Worm (Caenorhabditis elegans) whole organism, L2 larva: ENCODE data around the gene lit-1.

Experiments
- C34F6.9 ChIP-seq: fragments of 150-350 bp; optimal IDR thresholded peaks from 2 replicates; lab custom pipeline; 2014; ENCODE audit warnings: missing biosample characterization, missing genetic modification characterization
- Y55F3AM.14 ChIP-seq: fragments of 200-800 bp; sonication (Bioruptor generic); optimal IDR thresholded peaks from 2 replicates; lab custom pipeline; 2018; ENCODE audit warnings: mild to moderate bottlenecking, missing genetic modification characterization, missing compliant biosample characterization
- ZK546.5 ChIP-seq: sonication (generic microtip); optimal IDR thresholded peaks from 2 replicates; lab custom pipeline; 2017; ENCODE audit warnings: missing biosample characterization, missing genetic modification characterization
- aly-2 ChIP-seq: fragments of 150-350 bp; optimal IDR thresholded peaks from 2 replicates; lab custom pipeline; 2014; ENCODE audit warnings: missing biosample characterization, missing genetic modification characterization
- ama-1 ChIP-seq: fragments of 150-350 bp; optimal IDR thresholded peaks from 2 replicates; lab custom pipeline; 2018; ENCODE audit warnings: inconsistent platforms
- blmp-1 ChIP-seq: sonication (generic microtip); optimal IDR thresholded peaks from 2 replicates; lab custom pipeline; 2017; ENCODE audit warnings: missing genetic modification characterization, mild to moderate bottlenecking, missing compliant biosample characterization, antibody characterized with exemption, moderate library complexity; ENCODE audit not compliant: insufficient read depth
- ceh-16 ChIP-seq: fragments of 150-350 bp; optimal IDR thresholded peaks from 2 replicates; lab custom pipeline; 2014; ENCODE audit warnings: missing biosample characterization, missing genetic modification characterization
- ceh-82 ChIP-seq: fragments of 150-350 bp; optimal IDR thresholded peaks from 2 replicates; lab custom pipeline; 2014; ENCODE audit warnings: missing biosample characterization, missing genetic modification characterization
- crh-2 ChIP-seq: sonication (generic microtip); optimal IDR thresholded peaks from 2 replicates; lab custom pipeline; 2017; ENCODE audit warnings: missing biosample characterization, missing genetic modification characterization
- egl-27 ChIP-seq: sonication (generic microtip); optimal IDR thresholded peaks from 3 replicates; lab custom pipeline; 2017; ENCODE audit warnings: missing biosample characterization, missing genetic modification reagents, missing genetic modification characterization
- elt-3 ChIP-seq: sonication (generic microtip); optimal IDR thresholded peaks from 2 replicates; lab custom pipeline; 2017; ENCODE audit warnings: missing biosample characterization, missing genetic modification characterization
- fos-1 ChIP-seq: fragments of 150-350 bp; optimal IDR thresholded peaks from 2 replicates; lab custom pipeline; 2014; ENCODE audit warnings: missing biosample characterization, missing genetic modification characterization
- lin-11 ChIP-seq: fragments of 150-350 bp; sonication (generic microtip); optimal IDR thresholded peaks from 2 replicates; lab custom pipeline; 2014; ENCODE audit warnings: missing biosample characterization, missing genetic modification characterization, inconsistent platforms, mixed read lengths
- lin-13 ChIP-seq: fragments of 150-350 bp; optimal IDR thresholded peaks from 2 replicates; lab custom pipeline; 2014; ENCODE audit warnings: missing biosample characterization, missing genetic modification reagents, missing genetic modification characterization
- lin-39 ChIP-seq: fragments of 150-350 bp; optimal IDR thresholded peaks from 2 replicates; lab custom pipeline; 2014; ENCODE audit warnings: missing biosample characterization, missing genetic modification reagents, missing genetic modification characterization
- lsy-2 ChIP-seq, 2 experiments: fragments of 150-350 bp in 1 of 2; sonication (generic microtip) in 1 of 2; optimal IDR thresholded peaks; 2 replicates each; lab custom pipeline; 2014 to 2017; ENCODE audit warnings: missing biosample characterization in 2 of 2, missing genetic modification characterization in 2 of 2
- mab-5 ChIP-seq: fragments of 150-350 bp; optimal IDR thresholded peaks from 2 replicates; lab custom pipeline; 2014; ENCODE audit warnings: missing biosample characterization, missing genetic modification characterization
- mdl-1 ChIP-seq, 2 experiments: fragments of 150-350 bp in 1 of 2; sonication (generic microtip) in 1 of 2; optimal IDR thresholded peaks; 2 replicates each; lab custom pipeline; 2017; ENCODE audit warnings: missing biosample characterization in 2 of 2, missing genetic modification characterization in 2 of 2
- nhr-10 ChIP-seq: sonication (generic microtip); optimal IDR thresholded peaks from 2 replicates; lab custom pipeline; 2017; ENCODE audit warnings: missing biosample characterization, missing genetic modification characterization
- nhr-11 ChIP-seq: fragments of 150-350 bp; optimal IDR thresholded peaks from 2 replicates; lab custom pipeline; 2014; ENCODE audit warnings: missing biosample characterization, missing genetic modification characterization
- nhr-21 ChIP-seq: fragments of 150-350 bp; optimal IDR thresholded peaks from 2 replicates; lab custom pipeline; 2014; ENCODE audit warnings: missing biosample characterization, missing genetic modification characterization
- nhr-23 ChIP-seq: fragments of 150-350 bp; optimal IDR thresholded peaks from 2 replicates; lab custom pipeline; 2014; ENCODE audit warnings: missing biosample characterization, missing genetic modification reagents, missing genetic modification characterization
- nhr-237 ChIP-seq: fragments of 150-350 bp; optimal IDR thresholded peaks from 2 replicates; lab custom pipeline; 2014; ENCODE audit warnings: missing biosample characterization, missing genetic modification characterization
- nhr-25 ChIP-seq: fragments of 150-350 bp; sonication (generic microtip); optimal IDR thresholded peaks from 3 replicates; lab custom pipeline; 2014; ENCODE audit warnings: missing biosample characterization, missing genetic modification characterization
- nhr-77 ChIP-seq: fragments of 150-350 bp; optimal IDR thresholded peaks from 2 replicates; lab custom pipeline; 2014; ENCODE audit warnings: missing biosample characterization, missing genetic modification characterization
- peb-1 ChIP-seq: fragments of 150-350 bp; optimal IDR thresholded peaks from 2 replicates; lab custom pipeline; 2014; ENCODE audit warnings: missing biosample characterization, missing genetic modification characterization
- sem-4 ChIP-seq: fragments of 150-350 bp; optimal IDR thresholded peaks from 2 replicates; lab custom pipeline; 2014; ENCODE audit warnings: missing biosample characterization, missing genetic modification reagents, missing genetic modification characterization
- skn-1 ChIP-seq: sonication (generic microtip); optimal IDR thresholded peaks from 2 replicates; lab custom pipeline; 2017; ENCODE audit warnings: missing biosample characterization, missing genetic modification characterization
- sma-9 ChIP-seq, 2 experiments: fragments of 150-350 bp in 1 of 2; sonication (generic microtip) in 1 of 2; optimal IDR thresholded peaks; 2 replicates each; lab custom pipeline; 2014 to 2016; ENCODE audit warnings: missing genetic modification characterization in 2 of 2, mild to moderate bottlenecking in 1 of 2, missing biosample characterization in 1 of 2, missing compliant biosample characterization in 1 of 2, missing genetic modification reagents in 1 of 2, moderate library complexity in 1 of 2
- snpc-4 ChIP-seq: fragments of 150-350 bp; optimal IDR thresholded peaks from 2 replicates; lab custom pipeline; 2014; ENCODE audit warnings: missing biosample characterization, missing genetic modification characterization
- unc-39 ChIP-seq: fragments of 150-350 bp; optimal IDR thresholded peaks from 2 replicates; lab custom pipeline; 2014; ENCODE audit warnings: missing biosample characterization, missing genetic modification characterization
- unc-55 ChIP-seq: fragments of 150-350 bp; sonication (generic microtip); optimal IDR thresholded peaks from 3 replicates; lab custom pipeline; 2014; ENCODE audit warnings: missing biosample characterization, missing genetic modification reagents, missing genetic modification characterization
- unc-62 ChIP-seq: fragments of 150-350 bp; optimal IDR thresholded peaks from 2 replicates; lab custom pipeline; 2014; ENCODE audit warnings: missing biosample characterization, missing genetic modification reagents, missing genetic modification characterization
- zag-1 ChIP-seq: fragments of 150-350 bp; optimal IDR thresholded peaks from 2 replicates; lab custom pipeline; 2014; ENCODE audit warnings: missing biosample characterization, missing genetic modification characterization
- ztf-4 ChIP-seq: fragments of 150-350 bp; optimal IDR thresholded peaks from 2 replicates; lab custom pipeline; 2014; ENCODE audit warnings: missing biosample characterization, missing genetic modification characterization

lit-1 gene

DNA sequence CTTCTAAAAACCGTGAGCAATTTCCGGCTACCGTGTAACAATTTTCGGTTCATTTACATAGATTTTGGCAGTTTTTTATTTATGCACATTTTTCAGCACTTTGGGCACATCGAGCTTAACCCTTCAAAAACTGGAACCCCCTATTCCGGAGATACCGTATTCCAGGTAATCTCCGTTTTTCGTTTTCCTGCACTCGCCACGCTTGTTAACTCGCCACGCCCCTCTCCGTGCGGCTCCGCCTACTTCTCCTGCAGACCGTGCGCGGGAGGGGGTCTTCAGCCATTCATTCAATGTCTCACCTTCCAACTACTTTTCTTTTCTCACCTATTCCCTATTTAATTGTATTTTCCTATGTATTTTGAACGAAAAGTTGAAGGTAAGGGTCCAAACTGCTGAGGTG, 41.7 kb upstream of the lit-1 start:
- TF ChIP-seq lin-13 (no peak), nhr-77 (tag; lab: Kevin White, UChicago) (no peak)

DNA sequence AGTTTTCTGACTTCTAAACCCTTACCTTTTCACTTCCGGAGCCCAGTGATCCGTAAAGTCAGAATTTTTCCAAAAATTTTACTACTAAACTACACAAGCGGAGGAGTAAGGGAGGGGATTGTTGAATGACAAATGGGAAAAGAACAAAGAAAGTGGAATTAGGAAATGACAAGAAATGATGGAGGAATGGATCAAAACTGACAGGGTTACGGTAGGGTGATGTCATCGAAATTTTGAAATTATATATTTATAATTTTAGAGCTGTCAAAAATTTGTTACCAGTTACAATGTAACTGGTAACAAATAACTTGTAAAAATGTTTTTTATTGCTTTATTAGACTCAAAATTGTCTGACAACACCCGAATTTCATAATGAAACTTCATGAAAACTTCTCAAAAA, 35.4 kb upstream of the lit-1 start:
- peak; percentile 65 for TF ChIP-seq mab-5 (tag; lab: Kevin White, UChicago)
- peak; percentile 52 for TF ChIP-seq unc-55
- no peak for TF ChIP-seq nhr-23 (tag; lab: Kevin White, UChicago)
- TF ChIP-seq lsy-2 (tag; optimal IDR thresholded peaks at IDR 0.05; lab: Kevin White, UChicago): peak in 1 of 2 experiments; percentile 46

DNA sequence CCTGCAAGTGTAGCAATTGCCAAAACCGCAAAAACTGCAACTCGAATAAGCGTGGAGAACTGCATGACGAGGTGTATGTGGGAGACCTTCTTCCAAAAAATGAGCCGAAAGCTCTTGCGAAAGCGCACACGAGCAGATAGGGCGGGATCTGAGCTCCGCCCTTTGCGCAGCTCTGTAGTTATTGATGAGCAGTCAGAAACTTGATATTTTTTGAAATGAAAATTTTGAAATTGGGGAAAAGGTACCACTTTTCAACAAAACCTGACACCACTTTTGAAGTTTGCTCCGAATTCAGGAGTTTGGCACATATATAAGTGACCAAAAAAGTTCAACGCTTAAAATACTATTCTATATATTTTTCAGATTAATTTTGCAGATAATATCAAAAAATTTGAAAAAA, 34.1 kb upstream of the lit-1 start, which contains the start of gene flp-15:
flp-15 (minus strand) TSS at position 101 of the 400 bp plus-strand sequence.
- TF ChIP-seq zag-1 (tag; lab: Kevin White, UChicago) (no peak), mab-5 (tag; lab: Kevin White, UChicago) (no peak), ZK546.5 (tag; lab: Kevin White, UChicago) (no peak), nhr-237 (tag; lab: Kevin White, UChicago) (no peak), mdl-1 (tag; optimal IDR thresholded peaks at IDR 0.05; lab: Kevin White, UChicago) (no peak), elt-3 (no peak)

ce11 chrIII:13669519-13669918, 32.3 kb upstream of the lit-1 start:
- TF ChIP-seq ceh-16 (tag; lab: Kevin White, UChicago): no peak
- no peak for TF ChIP-seq lin-13
- TF ChIP-seq nhr-23 (tag; lab: Kevin White, UChicago): no peak
- no peak for TF ChIP-seq nhr-10 (tag; lab: Kevin White, UChicago)
- no peak for TF ChIP-seq unc-62
- no peak for TF ChIP-seq nhr-21 (tag; lab: Kevin White, UChicago)
- TF ChIP-seq C34F6.9 (tag; lab: Kevin White, UChicago): no peak
- no peak for TF ChIP-seq ceh-82 (tag; lab: Kevin White, UChicago)
- TF ChIP-seq sma-9 (GFP tag; optimal IDR thresholded peaks at IDR 0.05; lab: Kevin White, UChicago): no peak
- TF ChIP-seq sma-9 (tag; optimal IDR thresholded peaks at IDR 0.05; lab: Kevin White, UChicago): no peak
- TF ChIP-seq aly-2: no peak
- no peak for TF ChIP-seq lin-11 (tag; lab: Kevin White, UChicago)
- no peak for TF ChIP-seq peb-1 (tag; lab: Kevin White, UChicago)
- TF ChIP-seq ztf-4 (tag; lab: Kevin White, UChicago): no peak

DNA sequence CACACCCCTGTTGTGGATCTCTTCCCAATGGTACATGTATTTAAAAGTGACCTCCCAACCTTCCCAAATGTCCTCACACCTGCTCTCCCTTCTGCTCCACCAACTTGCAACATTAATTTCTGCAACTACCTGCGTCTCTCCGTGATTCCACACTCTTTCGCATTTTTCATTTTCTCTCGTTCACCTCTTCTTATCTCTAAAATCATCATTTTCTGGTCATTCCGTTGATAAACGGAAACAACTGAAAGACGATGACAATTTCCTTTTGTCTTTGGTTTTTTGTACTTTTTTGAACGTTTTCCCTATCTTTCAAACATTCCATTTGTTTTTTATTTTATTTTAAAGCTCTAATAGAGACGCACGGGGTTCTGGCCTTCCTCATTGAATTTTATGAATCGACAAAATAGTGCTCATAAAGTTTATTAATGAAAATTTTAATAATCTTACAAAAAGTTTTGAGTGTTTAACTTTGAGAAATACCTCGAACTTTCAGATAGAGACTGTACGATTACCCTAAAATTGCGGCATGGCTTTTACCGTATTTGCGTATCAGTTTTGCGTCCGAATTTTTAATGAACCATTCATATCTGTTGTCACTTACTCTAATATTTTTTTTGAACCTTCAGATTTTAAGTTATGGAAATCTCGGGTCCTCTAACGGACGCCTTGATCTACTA, 29.0 kb upstream of the lit-1 start, which contains the start of gene aqp-11:
aqp-11 (plus strand) TSS at position 627 of the 677 bp plus-strand sequence.
- no peak for TF ChIP-seq elt-3
- TF ChIP-seq sem-4 (tag; lab: Kevin White, UChicago): no peak
- TF ChIP-seq fos-1 (tag; lab: Kevin White, UChicago): peak; percentile 95
- TF ChIP-seq crh-2 (tag; lab: Kevin White, UChicago): peak; percentile 9
- no peak for TF ChIP-seq unc-39
- peak; percentile 98 for TF ChIP-seq skn-1 (tag; lab: Kevin White, UChicago)

DNA sequence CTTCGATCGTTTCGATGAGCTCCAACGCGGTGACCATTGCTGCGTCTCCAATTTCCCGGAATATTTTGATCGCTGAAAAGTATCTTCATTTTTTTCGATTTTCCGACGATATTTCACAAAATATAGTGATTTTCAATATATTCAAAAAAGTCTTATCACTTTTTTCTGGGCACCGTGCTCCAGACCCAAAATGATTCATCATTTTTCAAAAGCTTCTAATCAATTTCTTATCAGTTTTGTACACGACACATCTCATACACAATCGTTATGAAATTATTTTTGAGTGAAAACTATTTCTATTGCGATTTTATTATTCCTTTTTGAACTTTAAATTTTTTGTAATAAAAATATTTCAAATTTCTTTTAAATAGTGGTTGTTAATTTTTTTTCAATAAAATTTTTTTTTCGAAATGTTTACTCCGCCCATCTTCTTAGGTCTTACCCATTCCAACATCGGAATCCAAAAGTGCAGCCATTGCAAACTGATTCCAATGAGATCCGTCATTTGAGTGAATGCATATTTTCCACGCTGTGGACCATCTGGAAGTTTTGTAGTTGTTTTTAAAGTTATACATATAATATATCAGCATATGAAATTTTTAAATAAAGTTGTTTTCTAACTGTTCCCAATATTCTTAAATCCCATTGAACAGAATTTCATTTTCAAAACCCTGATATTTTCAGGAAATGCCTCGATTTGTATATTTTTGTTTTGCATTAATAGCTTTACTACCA, 22.9 kb upstream of the lit-1 start, which contains the start of gene sid-2:
sid-2 (plus strand) TSS at position 685 of the 735 bp plus-strand sequence.
- peak; percentile 42 for TF ChIP-seq crh-2 (tag; lab: Kevin White, UChicago)
- TF ChIP-seq egl-27 (tag; lab: Kevin White, UChicago): no peak
- TF ChIP-seq skn-1 (tag; lab: Kevin White, UChicago): peak; percentile 9
- TF ChIP-seq Y55F3AM.14 (GFP tag; lab: Kevin White, UChicago): no peak
- no peak for TF ChIP-seq lin-39 (tag; lab: Kevin White, UChicago)
- TF ChIP-seq blmp-1 (tag; lab: Kevin White, UChicago): no peak
- no peak for TF ChIP-seq snpc-4 (tag; lab: Kevin White, UChicago)
- no peak for TF ChIP-seq nhr-237 (tag; lab: Kevin White, UChicago)
- no peak for TF ChIP-seq ceh-16 (tag; lab: Kevin White, UChicago)
- TF ChIP-seq zag-1 (tag; lab: Kevin White, UChicago): no peak
- TF ChIP-seq ceh-82 (tag; lab: Kevin White, UChicago): no peak
- no peak for TF ChIP-seq nhr-23 (tag; lab: Kevin White, UChicago)
- TF ChIP-seq ama-1 (lab: Kevin White, UChicago): no peak
- peak; percentile 96 for TF ChIP-seq fos-1 (tag; lab: Kevin White, UChicago)
- no peak for TF ChIP-seq nhr-25 (tag; lab: Kevin White, UChicago)
- TF ChIP-seq unc-62: no peak
- TF ChIP-seq mab-5 (tag; lab: Kevin White, UChicago): no peak
- TF ChIP-seq ZK546.5 (tag; lab: Kevin White, UChicago): no peak
- no peak for TF ChIP-seq unc-55
- TF ChIP-seq mdl-1 (tag; optimal IDR thresholded peaks at IDR 0.05; lab: Kevin White, UChicago): no peak
- TF ChIP-seq nhr-11 (tag; lab: Kevin White, UChicago): no peak
- TF ChIP-seq, all 48 proteins: peak for 3
